Fruit fly (Drosophila melanogaster) whole organism, embryonic: ENCODE data around the gene CG34297.

ENCODE experiments used
- CG10462 ChIP-seq: fragments of 200-800 bp; sonication (Bioruptor generic); optimal IDR thresholded peaks from 2 replicates; lab custom pipeline; 2016; ENCODE audit warnings: missing biosample characterization, missing genetic modification characterization
- CG10543 ChIP-seq: fragments of 200-800 bp; sonication (Bioruptor generic); optimal IDR thresholded peaks from 3 replicates; lab custom pipeline; 2017; ENCODE audit warnings: missing biosample characterization, mild to moderate bottlenecking, missing genetic modification characterization, moderate library complexity
- CG10565 ChIP-seq: fragments of 200-800 bp; sonication (Bioruptor generic); optimal IDR thresholded peaks from 3 replicates; lab custom pipeline; 2016; ENCODE audit warnings: missing biosample characterization, mild to moderate bottlenecking, missing genetic modification characterization
- CG10654 ChIP-seq: fragments of 200-800 bp; sonication (Bioruptor generic); optimal IDR thresholded peaks from 2 replicates; lab custom pipeline; 2016; ENCODE audit warnings: missing biosample characterization, missing genetic modification characterization
- CG11085 ChIP-seq: fragments of 200-800 bp; sonication (Bioruptor generic); IDR thresholded peaks from 2 replicates; pipeline ENCODE4 v1.3.6; 2022; ENCODE audit warnings: missing biosample characterization, missing genetic modification characterization
- CG11695 ChIP-seq: fragments of 200-800 bp; sonication (Bioruptor generic); IDR thresholded peaks from 3 replicates; pipeline ENCODE4 v1.3.6; 2022; ENCODE audit warnings: missing biosample characterization, missing genetic modification characterization
- CG1233 ChIP-seq: fragments of 200-800 bp; sonication (Bioruptor generic); optimal IDR thresholded peaks from 4 replicates; lab custom pipeline; 2018; ENCODE audit warnings: missing biosample characterization, mild to moderate bottlenecking, missing genetic modification characterization
- CG13296 ChIP-seq: fragments of 200-800 bp; sonication (Bioruptor generic); optimal IDR thresholded peaks from 3 replicates; lab custom pipeline; 2018; ENCODE audit warnings: missing biosample characterization, mild to moderate bottlenecking, missing genetic modification characterization
- CG15479 ChIP-seq: fragments of 200-800 bp; sonication (Bioruptor generic); optimal IDR thresholded peaks from 3 replicates; lab custom pipeline; 2019; ENCODE audit warnings: missing biosample characterization, mild to moderate bottlenecking, missing genetic modification characterization, moderate library complexity
- CG16779 ChIP-seq: fragments of 200-800 bp; sonication (Bioruptor generic); IDR thresholded peaks from 2 replicates; pipeline ENCODE4 v1.3.6; 2022; ENCODE audit warnings: missing biosample characterization, missing genetic modification characterization
- CG18262 ChIP-seq: fragments of 200-800 bp; optimal IDR thresholded peaks from 3 replicates; lab custom pipeline; 2019; ENCODE audit warnings: missing biosample characterization, mild to moderate bottlenecking, missing genetic modification characterization, moderate library complexity
- CG3065 ChIP-seq: fragments of 200-800 bp; sonication (Bioruptor generic); optimal IDR thresholded peaks from 2 replicates; lab custom pipeline; 2016; ENCODE audit warnings: missing biosample characterization, missing genetic modification characterization
- CG3163 ChIP-seq: fragments of 200-800 bp; sonication (Bioruptor generic); optimal IDR thresholded peaks from 3 replicates; lab custom pipeline; 2016; ENCODE audit warnings: missing biosample characterization, missing genetic modification characterization
- CG4360 ChIP-seq: fragments of 200-800 bp; sonication (Bioruptor generic); IDR thresholded peaks from 2 replicates; pipeline ENCODE4 v1.3.6; 2022; ENCODE audit warnings: missing biosample characterization, missing genetic modification characterization
- CG5180 ChIP-seq: fragments of 200-800 bp; sonication (Bioruptor generic); optimal IDR thresholded peaks from 3 replicates; lab custom pipeline; 2017; ENCODE audit warnings: missing biosample characterization, missing genetic modification characterization, mild to moderate bottlenecking, moderate library complexity, missing genetic modification reagents
- CG5245 ChIP-seq: fragments of 200-800 bp; sonication (Bioruptor generic); optimal IDR thresholded peaks from 3 replicates; lab custom pipeline; 2016; ENCODE audit warnings: missing biosample characterization, missing genetic modification characterization
- CG6854 ChIP-seq: fragments of 200-800 bp; sonication (Bioruptor generic); optimal IDR thresholded peaks from 3 replicates; lab custom pipeline; 2017; ENCODE audit warnings: missing biosample characterization, mild to moderate bottlenecking, missing genetic modification characterization
- CG7372 ChIP-seq: fragments of 200-800 bp; sonication (Bioruptor generic); IDR thresholded peaks from 2 replicates; pipeline ENCODE4 v1.3.6; 2022; ENCODE audit warnings: missing biosample characterization, missing genetic modification characterization
- CG8359 ChIP-seq: fragments of 200-800 bp; sonication (Bioruptor generic); optimal IDR thresholded peaks from 2 replicates; lab custom pipeline; 2017; ENCODE audit warnings: missing biosample characterization, mild to moderate bottlenecking, missing genetic modification characterization, borderline replicate concordance
- CG8944 ChIP-seq: fragments of 200-800 bp; sonication (Bioruptor generic); optimal IDR thresholded peaks from 3 replicates; lab custom pipeline; 2016; ENCODE audit warnings: missing biosample characterization, missing genetic modification characterization
- CoRest ChIP-seq: fragments of 200-800 bp; sonication (Bioruptor generic); optimal IDR thresholded peaks from 3 replicates; lab custom pipeline; 2018; ENCODE audit warnings: missing biosample characterization, mild to moderate bottlenecking, missing genetic modification characterization, moderate library complexity
- Eip74EF ChIP-seq, 2 experiments: fragments of 200-800 bp in 1 of 2; fragments of >200 bp in 1 of 2; sonication (Bioruptor generic) in 1 of 2; optimal IDR thresholded peaks; 2 replicates each; lab custom pipeline; 2017 to 2019; ENCODE audit warnings: missing biosample characterization in 2 of 2, missing genetic modification characterization in 2 of 2, mild to moderate bottlenecking in 1 of 2, moderate library complexity in 1 of 2
- Elba2 ChIP-seq: fragments of 200-800 bp; sonication (Bioruptor generic); optimal IDR thresholded peaks from 3 replicates; lab custom pipeline; 2016; ENCODE audit warnings: missing biosample characterization, missing genetic modification characterization
- GATAe ChIP-seq: fragments of 200-800 bp; sonication (Bioruptor generic); conservative IDR thresholded peaks from 2 replicates; pipeline ENCODE4 v1.3.6; 2022; ENCODE audit warnings: missing biosample characterization, missing genetic modification characterization
- Gug ChIP-seq: fragments of 200-800 bp; sonication (Bioruptor generic); IDR thresholded peaks from 4 replicates; pipeline ENCODE4 v1.3.6; 2022; ENCODE audit warnings: missing biosample characterization, missing genetic modification characterization
- Hr51 ChIP-seq, 2 experiments: fragments of 200-800 bp; sonication (Bioruptor generic); optimal IDR thresholded peaks; 2 replicates in 1 of 2; 3 replicates in 1 of 2; lab custom pipeline; 2016 to 2018; ENCODE audit warnings: missing biosample characterization in 2 of 2, missing genetic modification characterization in 2 of 2, mild to moderate bottlenecking in 1 of 2, moderate library complexity in 1 of 2
- MBD-R2 ChIP-seq: fragments of 200-800 bp; sonication (Bioruptor generic); IDR thresholded peaks from 2 replicates; pipeline ENCODE4 v1.3.6; 2022; ENCODE audit warnings: missing biosample characterization, missing genetic modification characterization
- MESR4 ChIP-seq: fragments of 200-800 bp; sonication (Bioruptor generic); optimal IDR thresholded peaks from 2 replicates; lab custom pipeline; 2018; ENCODE audit warnings: missing biosample characterization, mild to moderate bottlenecking, missing genetic modification characterization, moderate library complexity
- Six4 ChIP-seq: fragments of 200-800 bp; sonication (Bioruptor generic); optimal IDR thresholded peaks from 2 replicates; lab custom pipeline; 2016; ENCODE audit warnings: missing biosample characterization, missing genetic modification characterization
- al ChIP-seq: fragments of 200-800 bp; sonication (Bioruptor generic); IDR thresholded peaks from 2 replicates; pipeline ENCODE4 v1.3.6; 2022; ENCODE audit warnings: missing biosample characterization, missing genetic modification characterization
- ase ChIP-seq: fragments of 200-800 bp; sonication (Bioruptor generic); IDR thresholded peaks from 3 replicates; pipeline ENCODE4 v1.3.6; 2022; ENCODE audit warnings: missing biosample characterization, missing genetic modification characterization
- caup ChIP-seq: fragments of 200-800 bp; sonication (Bioruptor generic); optimal IDR thresholded peaks from 3 replicates; lab custom pipeline; 2017; ENCODE audit warnings: missing biosample characterization, mild to moderate bottlenecking, missing genetic modification characterization, moderate library complexity; ENCODE audit not compliant: severe bottlenecking
- crp ChIP-seq, 2 experiments: fragments of 200-800 bp; sonication (Bioruptor generic); optimal IDR thresholded peaks; 2 replicates in 1 of 2; 3 replicates in 1 of 2; lab custom pipeline; 2017; ENCODE audit warnings: missing biosample characterization in 2 of 2, missing genetic modification characterization in 2 of 2, mild to moderate bottlenecking in 1 of 2, moderate library complexity in 1 of 2
- dmrt11E ChIP-seq: fragments of 200-800 bp; sonication (Bioruptor generic); optimal IDR thresholded peaks from 3 replicates; lab custom pipeline; 2018; ENCODE audit warnings: missing biosample characterization, mild to moderate bottlenecking, missing genetic modification characterization, moderate library complexity
- fd96Cb ChIP-seq: fragments of 200-800 bp; sonication (Bioruptor generic); optimal IDR thresholded peaks from 2 replicates; lab custom pipeline; 2018; ENCODE audit warnings: missing biosample characterization, mild to moderate bottlenecking, missing genetic modification characterization, moderate library complexity
- kay ChIP-seq: fragments of 200-800 bp; sonication (Bioruptor generic); optimal IDR thresholded peaks from 2 replicates; lab custom pipeline; 2016; ENCODE audit warnings: missing biosample characterization, missing genetic modification characterization
- odd ChIP-seq: fragments of 200-800 bp; sonication (Bioruptor generic); optimal IDR thresholded peaks from 2 replicates; lab custom pipeline; 2017; ENCODE audit warnings: missing biosample characterization, mild to moderate bottlenecking, missing genetic modification characterization
- otp ChIP-seq: fragments of 200-800 bp; sonication (Bioruptor generic); IDR thresholded peaks from 3 replicates; pipeline ENCODE4, ENCODE4 v1.3.6; 2022; ENCODE audit warnings: missing biosample characterization, missing genetic modification characterization
- pan ChIP-seq, 4 experiments: fragments of >200 bp in 3 of 4; fragments of 200-800 bp in 1 of 4; sonication (Bioruptor generic) in 1 of 4; optimal IDR thresholded peaks in 3 of 4; IDR thresholded peaks in 1 of 4; 2 replicates each; pipeline versions ENCODE4 v1.3.6 to Lab custom; 2017 to 2022; ENCODE audit warnings: missing biosample characterization in 2 of 4, missing genetic modification characterization in 2 of 4, mixed read lengths in 1 of 4
- pb ChIP-seq: fragments of 200-800 bp; sonication (Bioruptor generic); optimal IDR thresholded peaks from 3 replicates; lab custom pipeline; 2016; ENCODE audit warnings: missing biosample characterization, missing genetic modification characterization
- peb ChIP-seq: fragments of 200-800 bp; sonication (Bioruptor generic); IDR thresholded peaks from 2 replicates; pipeline ENCODE4 v1.3.6; 2022; ENCODE audit warnings: missing biosample characterization, missing genetic modification characterization
- pros ChIP-seq: fragments of 200-800 bp; sonication (Bioruptor generic); optimal IDR thresholded peaks from 3 replicates; lab custom pipeline; 2019; ENCODE audit warnings: missing biosample characterization, mild to moderate bottlenecking, missing genetic modification characterization, moderate library complexity
- schlank ChIP-seq: fragments of 200-800 bp; sonication (Bioruptor generic); optimal IDR thresholded peaks from 2 replicates; lab custom pipeline; 2018; ENCODE audit warnings: missing biosample characterization, mild to moderate bottlenecking, missing genetic modification characterization
- seq ChIP-seq: fragments of 200-800 bp; sonication (Bioruptor generic); IDR thresholded peaks from 2 replicates; pipeline ENCODE4 v1.3.6; 2022; ENCODE audit warnings: missing biosample characterization, missing genetic modification characterization
- slou ChIP-seq: fragments of 200-800 bp; sonication (Bioruptor generic); optimal IDR thresholded peaks from 3 replicates; lab custom pipeline; 2016; ENCODE audit warnings: missing biosample characterization, missing genetic modification characterization
- sna ChIP-seq: fragments of 200-800 bp; sonication (Bioruptor generic); IDR thresholded peaks from 2 replicates; pipeline ENCODE4 v1.3.6; 2022; ENCODE audit warnings: missing biosample characterization, missing genetic modification characterization; ENCODE audit not compliant: partially characterized antibody
- tgo ChIP-seq: fragments of 200-800 bp; sonication (Bioruptor generic); IDR thresholded peaks from 3 replicates; pipeline ENCODE4 v1.3.6; 2022; ENCODE audit warnings: missing biosample characterization, missing genetic modification characterization
- trh ChIP-seq: fragments of 200-800 bp; sonication (Bioruptor generic); optimal IDR thresholded peaks from 2 replicates; lab custom pipeline; 2016; ENCODE audit warnings: missing biosample characterization, missing genetic modification characterization
- vnd ChIP-seq: fragments of 200-800 bp; sonication (Bioruptor generic); IDR thresholded peaks from 3 replicates; pipeline ENCODE4 v1.3.6; 2022; ENCODE audit warnings: missing biosample characterization, missing genetic modification characterization; ENCODE audit not compliant: partially characterized antibody

Gene CG34297

dm6 chr3R:6759419-6759818 lies 11.6 kb upstream of the CG34297 start, which contains the start of gene bcd (continued):
- peak; percentile 66 for TF ChIP-seq CG18262 (tag; lab: Kevin White, UChicago)
- peak; percentile 75 for TF ChIP-seq CG7372 (GFP tag; lab: Robert Waterston, UW)
- peak; percentile 49 for TF ChIP-seq CG3163 (GFP tag; lab: Kevin White, UChicago)
- peak; percentile 75 for TF ChIP-seq CG11085
- TF ChIP-seq CG8359 (GFP tag; lab: Kevin White, UChicago): no peak
- TF ChIP-seq caup (GFP tag; lab: Kevin White, UChicago): peak; percentile 60
- peak; percentile 53 for TF ChIP-seq MBD-R2 (GFP tag; lab: Robert Waterston, UW)
- TF ChIP-seq odd: peak; percentile 4
- TF ChIP-seq Eip74EF (GFP tag; optimal IDR thresholded peaks at IDR 0.05; lab: Kevin White, UChicago): no peak
- peak; percentile 52 for TF ChIP-seq Elba2 (GFP tag; lab: Kevin White, UChicago)
- TF ChIP-seq pb (GFP tag; lab: Kevin White, UChicago): peak; percentile 65
- TF ChIP-seq pros: no peak
- no peak for TF ChIP-seq MESR4 (GFP tag; lab: Kevin White, UChicago)
- TF ChIP-seq schlank (tag; lab: Kevin White, UChicago): no peak
- peak; percentile 32 for TF ChIP-seq slou (GFP tag; lab: Kevin White, UChicago)
- peak; percentile 19; the same call in 1 of the 3 replicates for TF ChIP-seq CG11695
- TF ChIP-seq CG16779 (GFP tag; lab: Robert Waterston, UW): peak; percentile 47; the same call in 1 of the 2 replicates
- peak; percentile 65 for TF ChIP-seq CG4360 (GFP tag; lab: Robert Waterston, UW)
- TF ChIP-seq CG13296: no peak
- TF ChIP-seq Gug (GFP tag; lab: Robert Waterston, UW): peak; percentile 84
- no peak for TF ChIP-seq CG5180 (GFP tag; lab: Kevin White, UChicago)
- TF ChIP-seq peb (GFP tag; lab: Robert Waterston, UW): peak; percentile 42; the same call in 1 of the 2 replicates
- peak; percentile 38 to 59 for TF ChIP-seq Hr51 (GFP tag; optimal IDR thresholded peaks at IDR 0.05; lab: Kevin White, UChicago)
- TF ChIP-seq CG5245: peak; percentile 88
- peak; percentile 54 for TF ChIP-seq CG10462 (GFP tag; lab: Kevin White, UChicago)
- TF ChIP-seq tgo: peak; percentile 77
- peak; percentile 72 for TF ChIP-seq CoRest (tag; lab: Kevin White, UChicago)
- peak; percentile 58 for TF ChIP-seq kay (GFP tag; lab: Kevin White, UChicago)
- no peak for TF ChIP-seq vnd
- peak; percentile 11 for TF ChIP-seq CG10543 (GFP tag; lab: Kevin White, UChicago)
- no peak for TF ChIP-seq CG6854 (GFP tag; lab: Kevin White, UChicago)
- peak; percentile 61 for TF ChIP-seq dmrt11E (tag; lab: Kevin White, UChicago)
- TF ChIP-seq trh (GFP tag; lab: Kevin White, UChicago): peak; percentile 30
- peak; percentile 58 for TF ChIP-seq al (GFP tag; lab: Robert Waterston, UW)
- TF ChIP-seq seq (GFP tag; lab: Robert Waterston, UW): peak; percentile 61
- no peak for TF ChIP-seq crp (GFP tag; optimal IDR thresholded peaks at IDR 0.05; lab: Kevin White, UChicago)
- TF ChIP-seq ase (GFP tag; lab: Robert Waterston, UW): peak; percentile 71; the same call in 2 of the 3 replicates
- no peak for TF ChIP-seq CG15479 (GFP tag; lab: Kevin White, UChicago)
- peak; percentile 57 for TF ChIP-seq Six4 (GFP tag; lab: Kevin White, UChicago)
- peak; percentile 83 for TF ChIP-seq otp (GFP tag; lab: Robert Waterston, UW)
- TF ChIP-seq sna (GFP tag; lab: Robert Waterston, UW): peak; percentile 73; the same call in 1 of the 2 replicates
- peak; percentile 71 for TF ChIP-seq CG1233 (GFP tag; lab: Kevin White, UChicago)
- peak; percentile 50 for TF ChIP-seq fd96Cb
- TF ChIP-seq CG3065 (GFP tag; lab: Kevin White, UChicago): peak; percentile 46
- TF ChIP-seq CG8944 (GFP tag; lab: Kevin White, UChicago): peak; percentile 90
- peak; percentile 52 for TF ChIP-seq CG10654 (GFP tag; lab: Kevin White, UChicago)
- no peak for TF ChIP-seq CG10565
- no peak for TF ChIP-seq pan (optimal IDR thresholded peaks at IDR 0.05; lab: Kevin White, UChicago)
- peak in 1 of 2 experiments; percentile 84 for TF ChIP-seq pan (GFP tag; optimal IDR thresholded peaks at IDR 0.05 in 1 of 2, IDR thresholded peaks at IDR 0.05 in 1 of 2)
- TF ChIP-seq GATAe (GFP tag; lab: Robert Waterston, UW): no peak
